Fruit fly (Drosophila melanogaster): ENCODE measurements around the gene CG12609.

CG12609 gene

DNA sequence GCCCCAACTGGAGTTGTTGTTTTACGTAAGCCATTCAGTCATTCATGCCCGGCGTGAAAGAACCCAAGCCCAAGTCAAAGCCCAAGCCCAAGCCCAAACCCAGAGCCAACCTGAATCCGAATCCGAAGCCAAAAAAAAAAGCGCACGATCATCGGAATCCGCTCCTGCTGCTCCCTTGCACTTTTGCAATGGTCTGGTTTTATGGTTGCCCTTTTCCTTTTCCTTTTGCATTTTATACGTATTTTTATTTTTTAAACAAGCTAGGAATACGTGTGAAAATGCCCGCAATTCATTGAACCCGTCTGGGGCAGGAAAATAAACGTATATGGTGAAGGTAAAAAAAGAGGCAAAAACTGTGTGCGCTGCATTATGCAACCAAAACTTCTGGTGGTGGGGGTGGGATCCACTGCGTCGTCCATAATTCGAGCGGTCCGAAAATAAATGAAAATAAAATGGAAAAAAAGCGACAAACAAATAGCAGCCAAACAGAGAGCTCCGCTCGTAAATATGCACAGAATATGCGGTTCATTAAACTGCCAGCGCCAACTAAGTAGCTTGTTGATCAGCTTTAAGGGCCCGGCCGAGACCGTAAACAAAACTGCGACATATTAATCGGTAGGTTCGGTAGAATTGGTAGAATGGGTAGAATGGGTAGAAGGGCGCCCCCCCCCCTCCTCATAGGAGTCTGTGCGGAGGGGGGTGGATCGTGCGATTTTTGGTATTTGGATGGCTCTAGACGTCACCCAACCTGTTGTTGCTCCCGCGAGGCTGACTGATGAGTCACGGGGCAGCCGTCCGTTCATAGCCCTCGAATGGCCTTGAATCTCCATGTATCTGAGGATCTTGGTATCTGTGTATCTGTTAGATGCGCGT lies 48.6 kb downstream of the CG12609 start:
- TF ChIP-seq usp (GFP tag; optimal IDR thresholded peaks at IDR 0.05): no peak
- no peak for TF ChIP-seq EcR (GFP tag; optimal IDR thresholded peaks at IDR 0.05)
- no peak for TF ChIP-seq psq (optimal IDR thresholded peaks at IDR 0.05)
- TF ChIP-seq Dll (optimal IDR thresholded peaks at IDR 0.05): no peak
- TF ChIP-seq CG8478 (optimal IDR thresholded peaks at IDR 0.05): no peak
- TF ChIP-seq pan (optimal IDR thresholded peaks at IDR 0.05): no peak

Measured in whole organism.